Worm (Caenorhabditis elegans) whole organism, midembryonic: ENCODE measurements around the gene abu-14.

ENCODE experiments used
- med-1 ChIP-seq: sonication (generic microtip); optimal IDR thresholded peaks from 2 replicates; lab custom pipeline; 2017; ENCODE audit warnings: missing genetic modification characterization, mild to moderate bottlenecking, missing compliant biosample characterization, antibody characterized with exemption, missing genetic modification reagents; ENCODE audit not compliant: insufficient read depth
- ref-1 ChIP-seq: fragments of 200-800 bp; sonication (Bioruptor generic); conservative IDR thresholded peaks from 2 replicates; pipeline ENCODE4 v1.3.6; 2022; ENCODE audit warnings: missing genetic modification reagents, missing genetic modification characterization, missing compliant biosample characterization
- ztf-23 ChIP-seq: fragments of 200-800 bp; sonication (Bioruptor generic); IDR thresholded peaks from 2 replicates; pipeline ENCODE4 v1.3.6; 2022; ENCODE audit warnings: missing genetic modification reagents, missing genetic modification characterization, missing compliant biosample characterization

DNA sequence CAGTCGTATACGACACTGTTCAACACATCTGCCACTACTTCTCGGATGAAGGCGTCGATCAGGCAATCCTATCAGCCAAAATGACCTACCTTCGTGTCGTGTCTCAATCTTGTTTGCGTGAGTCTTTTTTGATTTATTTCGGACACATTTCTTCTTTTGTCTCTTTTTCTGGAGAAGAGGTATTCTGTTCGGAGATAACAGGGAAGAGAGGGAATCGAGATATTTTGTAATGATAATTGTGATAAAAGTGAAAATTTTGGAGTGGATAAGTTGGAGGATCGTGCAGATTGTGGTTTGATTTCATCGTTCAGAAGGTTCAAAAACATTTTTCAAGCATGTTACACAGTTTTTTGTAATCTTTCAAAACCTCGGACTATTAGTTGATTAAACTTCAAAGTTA is 6.8 kb upstream of the abu-14 start:
- no peak for TF ChIP-seq ztf-23
- no peak for TF ChIP-seq med-1 (GFP tag; lab: Kevin White, UChicago)
- TF ChIP-seq ref-1 (GFP tag; lab: Robert Waterston, UW) = no peak
